Fruit fly (Drosophila melanogaster) whole organism, prepupa: ENCODE measurements around the gene spdi.

ENCODE experiments used
- Blimp-1 ChIP-seq: fragments of 200-800 bp; sonication (Bioruptor generic); optimal IDR thresholded peaks from 3 replicates; lab custom pipeline; 2017; ENCODE audit warnings: missing biosample characterization, missing genetic modification characterization, mild to moderate bottlenecking, moderate library complexity, missing genetic modification reagents
- CG10631 ChIP-seq: fragments of 200-800 bp; sonication (Bioruptor generic); optimal IDR thresholded peaks from 2 replicates; lab custom pipeline; 2016; ENCODE audit warnings: missing biosample characterization, missing genetic modification characterization
- CG10669 ChIP-seq: fragments of 200-800 bp; sonication (Bioruptor generic); optimal IDR thresholded peaks from 3 replicates; lab custom pipeline; 2018; ENCODE audit warnings: missing biosample characterization, mild to moderate bottlenecking, missing genetic modification characterization, moderate library complexity
- CG11762 ChIP-seq: fragments of 200-800 bp; sonication (Bioruptor generic); optimal IDR thresholded peaks from 3 replicates; lab custom pipeline; 2016; ENCODE audit warnings: missing biosample characterization, missing genetic modification characterization; ENCODE audit not compliant: insufficient read depth
- CG1621 ChIP-seq: fragments of 200-800 bp; sonication (Bioruptor generic); optimal IDR thresholded peaks from 3 replicates; lab custom pipeline; 2018; ENCODE audit warnings: missing biosample characterization, mild to moderate bottlenecking, missing genetic modification characterization
- CG3032 ChIP-seq: fragments of 200-800 bp; optimal IDR thresholded peaks from 2 replicates; lab custom pipeline; 2019; ENCODE audit warnings: missing biosample characterization, mild to moderate bottlenecking, missing genetic modification characterization, moderate library complexity
- CG31627 ChIP-seq: fragments of 200-800 bp; sonication (Bioruptor generic); optimal IDR thresholded peaks from 3 replicates; lab custom pipeline; 2016; ENCODE audit warnings: missing biosample characterization, missing genetic modification characterization
- CG34406 ChIP-seq: fragments of 200-800 bp; sonication (Bioruptor generic); optimal IDR thresholded peaks from 3 replicates; lab custom pipeline; 2016; ENCODE audit warnings: missing biosample characterization, missing genetic modification characterization
- CG6163 ChIP-seq: fragments of 200-800 bp; sonication (Bioruptor generic); IDR thresholded peaks from 3 replicates; pipeline ENCODE4 v1.3.6; 2022; ENCODE audit warnings: missing biosample characterization, missing genetic modification characterization
- CG6792 ChIP-seq: fragments of 200-800 bp; sonication (Bioruptor generic); optimal IDR thresholded peaks from 3 replicates; lab custom pipeline; 2016; ENCODE audit warnings: missing biosample characterization, missing genetic modification characterization
- CG6808 ChIP-seq: fragments of 200-800 bp; sonication (Bioruptor generic); optimal IDR thresholded peaks from 3 replicates; lab custom pipeline; 2017; ENCODE audit warnings: missing biosample characterization, missing genetic modification characterization, mild to moderate bottlenecking, moderate library complexity, missing genetic modification reagents
- CG6854 ChIP-seq: fragments of 200-800 bp; sonication (Bioruptor generic); optimal IDR thresholded peaks from 2 replicates; lab custom pipeline; 2017; ENCODE audit warnings: missing biosample characterization, mild to moderate bottlenecking, missing genetic modification characterization
- CG7368 ChIP-seq: fragments of 200-800 bp; sonication (Bioruptor generic); optimal IDR thresholded peaks from 3 replicates; lab custom pipeline; 2016; ENCODE audit warnings: missing biosample characterization, missing genetic modification characterization
- CG8119 ChIP-seq: fragments of 200-800 bp; sonication (Bioruptor generic); IDR thresholded peaks from 3 replicates; pipeline ENCODE4 v1.3.6; 2022; ENCODE audit warnings: missing biosample characterization, missing genetic modification characterization
- CG8319 ChIP-seq: fragments of 200-800 bp; sonication (Bioruptor generic); optimal IDR thresholded peaks from 3 replicates; lab custom pipeline; 2016; ENCODE audit warnings: missing biosample characterization, missing genetic modification characterization
- CG8632 ChIP-seq: fragments of 200-800 bp; sonication (Bioruptor generic); optimal IDR thresholded peaks from 3 replicates; lab custom pipeline; 2016; ENCODE audit warnings: missing biosample characterization, missing genetic modification characterization
- CG9139 ChIP-seq: fragments of 200-800 bp; sonication (Bioruptor generic); optimal IDR thresholded peaks from 3 replicates; lab custom pipeline; 2017; ENCODE audit warnings: missing biosample characterization, mild to moderate bottlenecking, missing genetic modification characterization
- Eip78C ChIP-seq: fragments of 200-800 bp; sonication (Bioruptor generic); peaks from one replicate; lab custom pipeline; 2016; ENCODE audit warnings: missing biosample characterization, missing genetic modification characterization
- Eip93F ChIP-seq: fragments of 200-800 bp; sonication (Bioruptor generic); optimal IDR thresholded peaks from 2 replicates; lab custom pipeline; 2016; ENCODE audit warnings: missing biosample characterization, mild to moderate bottlenecking, missing genetic modification characterization
- Gug ChIP-seq: fragments of 200-800 bp; sonication (Bioruptor generic); IDR thresholded peaks from 2 replicates; pipeline ENCODE4 v1.3.6; 2022; ENCODE audit warnings: missing biosample characterization, missing genetic modification characterization
- Hr39 ChIP-seq: fragments of 200-800 bp; sonication (Bioruptor generic); optimal IDR thresholded peaks from 2 replicates; lab custom pipeline; 2016; ENCODE audit warnings: missing biosample characterization, missing genetic modification characterization
- Hr4 ChIP-seq: fragments of 200-800 bp; sonication (Bioruptor generic); optimal IDR thresholded peaks from 3 replicates; lab custom pipeline; 2016; ENCODE audit warnings: missing biosample characterization, missing genetic modification characterization
- OdsH ChIP-seq: fragments of 200-800 bp; sonication (Bioruptor generic); optimal IDR thresholded peaks from 3 replicates; lab custom pipeline; 2016; ENCODE audit warnings: missing biosample characterization, missing genetic modification characterization
- Smox ChIP-seq: fragments of 200-800 bp; sonication (Bioruptor generic); optimal IDR thresholded peaks from 3 replicates; lab custom pipeline; 2016; ENCODE audit warnings: missing biosample characterization, missing genetic modification characterization
- Sox102F ChIP-seq: fragments of 200-800 bp; sonication (Bioruptor generic); optimal IDR thresholded peaks from 2 replicates; lab custom pipeline; 2016; ENCODE audit warnings: missing biosample characterization, mild to moderate bottlenecking, missing genetic modification characterization
- achi ChIP-seq: fragments of 200-800 bp; sonication (Bioruptor generic); optimal IDR thresholded peaks from 3 replicates; lab custom pipeline; 2016; ENCODE audit warnings: missing biosample characterization, missing genetic modification characterization
- dac ChIP-seq: fragments of 200-800 bp; sonication (Bioruptor generic); optimal IDR thresholded peaks from 2 replicates; lab custom pipeline; 2017; ENCODE audit warnings: missing biosample characterization, mild to moderate bottlenecking, missing genetic modification characterization
- dsx ChIP-seq: fragments of 200-800 bp; optimal IDR thresholded peaks from 3 replicates; lab custom pipeline; 2019; ENCODE audit warnings: missing biosample characterization, mild to moderate bottlenecking, missing genetic modification characterization, moderate library complexity; ENCODE audit not compliant: poor library complexity, severe bottlenecking
- fd59A ChIP-seq: fragments of 200-800 bp; sonication (Bioruptor generic); optimal IDR thresholded peaks from 2 replicates; lab custom pipeline; 2017; ENCODE audit warnings: missing biosample characterization, mild to moderate bottlenecking, missing genetic modification characterization, missing genetic modification reagents
- fd85E ChIP-seq: fragments of 200-800 bp; sonication (Bioruptor generic); optimal IDR thresholded peaks from 3 replicates; lab custom pipeline; 2016; ENCODE audit warnings: missing biosample characterization, missing genetic modification characterization
- fkh ChIP-seq: fragments of 200-800 bp; sonication (Bioruptor generic); optimal IDR thresholded peaks from 3 replicates; lab custom pipeline; 2017; ENCODE audit warnings: missing biosample characterization, mild to moderate bottlenecking, missing genetic modification characterization, moderate library complexity
- net ChIP-seq: fragments of 200-800 bp; sonication (Bioruptor generic); optimal IDR thresholded peaks from 3 replicates; lab custom pipeline; 2016; ENCODE audit warnings: missing biosample characterization, missing genetic modification characterization
- pdm3 ChIP-seq: fragments of 200-800 bp; sonication (Bioruptor generic); optimal IDR thresholded peaks from 3 replicates; lab custom pipeline; 2016; ENCODE audit warnings: missing biosample characterization, missing genetic modification characterization
- salr ChIP-seq, 2 experiments: fragments of 200-800 bp; sonication (Bioruptor generic); optimal IDR thresholded peaks; 3 replicates each; lab custom pipeline; 2016 to 2018; ENCODE audit warnings: missing biosample characterization in 2 of 2, missing genetic modification characterization in 2 of 2, mild to moderate bottlenecking in 1 of 2
- spab ChIP-seq: fragments of 200-800 bp; sonication (Bioruptor generic); optimal IDR thresholded peaks from 2 replicates; lab custom pipeline; 2017; ENCODE audit warnings: missing biosample characterization, mild to moderate bottlenecking, missing genetic modification characterization, missing genetic modification reagents
- ss ChIP-seq, 2 experiments: fragments of 200-800 bp; sonication (Bioruptor generic); optimal IDR thresholded peaks; 2 replicates in 1 of 2; 3 replicates in 1 of 2; lab custom pipeline; 2017 to 2018; ENCODE audit warnings: mild to moderate bottlenecking in 2 of 2, missing biosample characterization in 2 of 2, missing genetic modification characterization in 2 of 2, moderate library complexity in 1 of 2
- vri ChIP-seq: fragments of 200-800 bp; sonication (Bioruptor generic); optimal IDR thresholded peaks from 3 replicates; lab custom pipeline; 2016; ENCODE audit warnings: missing biosample characterization, mild to moderate bottlenecking, missing genetic modification characterization

spdi gene

dm6 chrX:588941-589340, 31.1 kb downstream of the spdi start:
- TF ChIP-seq CG8319 (GFP tag; lab: Kevin White, UChicago) (no peak), Gug (GFP tag; lab: Robert Waterston, UW) (no peak), Sox102F (GFP tag; lab: Kevin White, UChicago) (no peak)

dm6 chrX:581825-582224, 38.2 kb downstream of the spdi start, which contains the start of gene vnd:
TSS of gene vnd (plus strand) at chrX:582121.
- peak; percentile 18 for TF ChIP-seq pdm3
- TF ChIP-seq ss (GFP tag; optimal IDR thresholded peaks at IDR 0.05; lab: Kevin White, UChicago): peak in 1 of 2 experiments; percentile 19
- no peak for TF ChIP-seq CG9139 (GFP tag; lab: Kevin White, UChicago)
- no peak for TF ChIP-seq Hr39
- TF ChIP-seq Hr4: no peak
- TF ChIP-seq CG8319 (GFP tag; lab: Kevin White, UChicago): no peak
- no peak for TF ChIP-seq salr (GFP tag; optimal IDR thresholded peaks at IDR 0.05; lab: Kevin White, UChicago)
- TF ChIP-seq CG1621 (tag; lab: Kevin White, UChicago): peak; percentile 26
- peak; percentile 23 for TF ChIP-seq spab (GFP tag; lab: Kevin White, UChicago)
- TF ChIP-seq CG6792 (GFP tag; lab: Kevin White, UChicago): peak; percentile 11
- no peak for TF ChIP-seq Blimp-1 (GFP tag; lab: Kevin White, UChicago)
- no peak for TF ChIP-seq dsx (GFP tag; lab: Kevin White, UChicago)
- TF ChIP-seq CG6854 (GFP tag; lab: Kevin White, UChicago): no peak
- no peak for TF ChIP-seq Sox102F (GFP tag; lab: Kevin White, UChicago)
- TF ChIP-seq net (GFP tag; lab: Kevin White, UChicago): peak; percentile 4
- peak; percentile 34; the same call in 1 of the 3 replicates for TF ChIP-seq CG6163
- peak; percentile 23 for TF ChIP-seq Eip78C
- peak; percentile 49 for TF ChIP-seq CG10631 (GFP tag; lab: Kevin White, UChicago)
- TF ChIP-seq CG31627 (GFP tag; lab: Kevin White, UChicago): no peak
- TF ChIP-seq fd59A (GFP tag; lab: Kevin White, UChicago): peak; percentile 16
- TF ChIP-seq achi (GFP tag; lab: Kevin White, UChicago): peak; percentile 10
- TF ChIP-seq CG7368 (GFP tag; lab: Kevin White, UChicago): peak; percentile 18
- TF ChIP-seq CG11762 (GFP tag; lab: Kevin White, UChicago): no peak
- no peak for TF ChIP-seq Smox (GFP tag; lab: Kevin White, UChicago)
- peak; percentile 31 for TF ChIP-seq CG34406 (GFP tag; lab: Kevin White, UChicago)
- TF ChIP-seq OdsH (GFP tag; lab: Kevin White, UChicago): peak; percentile 19
- peak; percentile 36 for TF ChIP-seq CG6808 (GFP tag; lab: Kevin White, UChicago)
- TF ChIP-seq CG8632: peak; percentile 29
- TF ChIP-seq Eip93F: no peak
- peak; percentile 65 for TF ChIP-seq fkh (GFP tag; lab: Kevin White, UChicago)
- peak; percentile 30 for TF ChIP-seq CG10669 (GFP tag; lab: Kevin White, UChicago)

- TF ChIP-seq CG34406 (GFP tag; lab: Kevin White, UChicago) (no peak), CG10631 (GFP tag; lab: Kevin White, UChicago) (no peak), net (GFP tag; lab: Kevin White, UChicago) (no peak), vri (GFP tag; lab: Kevin White, UChicago) (no peak), CG8119 (no peak)
Observed at dm6 chrX:580635-581034, 39.4 kb downstream of the spdi start.

- TF ChIP-seq dac (GFP tag; lab: Kevin White, UChicago): no peak
- no peak for TF ChIP-seq CG6163
- TF ChIP-seq net (GFP tag; lab: Kevin White, UChicago): no peak
- no peak for TF ChIP-seq fd85E (GFP tag; lab: Kevin White, UChicago)
- no peak for TF ChIP-seq Hr4
- TF ChIP-seq pdm3: no peak
- TF ChIP-seq CG31627 (GFP tag; lab: Kevin White, UChicago): no peak
- no peak for TF ChIP-seq CG3032 (tag; lab: Kevin White, UChicago)
- TF ChIP-seq fd59A (GFP tag; lab: Kevin White, UChicago): no peak
- TF ChIP-seq, all 60 proteins: peak for 0
Observed at dm6 chrX:546372-547006, 73.5 kb downstream of the spdi start.
